Worm (Caenorhabditis elegans) whole organism, L3 larva: Measurements from ENCODE around the gene F10B5.2.

Experiments used
- R02D3.7 ChIP-seq: fragments of 150-350 bp; optimal IDR thresholded peaks from 2 replicates; lab custom pipeline; 2014; ENCODE audit warnings: missing biosample characterization, missing genetic modification characterization
- ZK546.5 ChIP-seq: sonication (generic microtip); optimal IDR thresholded peaks from 2 replicates; lab custom pipeline; 2017; ENCODE audit warnings: missing biosample characterization, missing genetic modification characterization
- aly-2 ChIP-seq: fragments of 150-350 bp; optimal IDR thresholded peaks from 2 replicates; lab custom pipeline; 2014; ENCODE audit warnings: missing biosample characterization, missing genetic modification characterization
- ama-1 ChIP-seq: fragments of 150-350 bp; optimal IDR thresholded peaks from 2 replicates; lab custom pipeline; 2018
- ceh-16 ChIP-seq: sonication (generic microtip); optimal IDR thresholded peaks from 2 replicates; lab custom pipeline; 2017; ENCODE audit warnings: missing biosample characterization, missing genetic modification characterization
- ceh-28 ChIP-seq: fragments of 150-350 bp; optimal IDR thresholded peaks from 2 replicates; lab custom pipeline; 2014; ENCODE audit warnings: missing biosample characterization, missing genetic modification reagents, missing genetic modification characterization
- ceh-82 ChIP-seq: fragments of 150-350 bp; optimal IDR thresholded peaks from 2 replicates; lab custom pipeline; 2014; ENCODE audit warnings: missing biosample characterization, missing genetic modification characterization
- ceh-9 ChIP-seq: sonication (generic microtip); optimal IDR thresholded peaks from 2 replicates; lab custom pipeline; 2018; ENCODE audit warnings: missing biosample characterization, missing genetic modification characterization
- daf-12 ChIP-seq: fragments of 150-350 bp; optimal IDR thresholded peaks from 2 replicates; lab custom pipeline; 2014; ENCODE audit warnings: missing biosample characterization, missing genetic modification reagents, missing genetic modification characterization
- egl-27 ChIP-seq: sonication (generic microtip); optimal IDR thresholded peaks from 4 replicates; lab custom pipeline; 2017; ENCODE audit warnings: missing biosample characterization, missing genetic modification reagents, missing genetic modification characterization
- egl-5 ChIP-seq: fragments of 150-350 bp; optimal IDR thresholded peaks from 2 replicates; lab custom pipeline; 2017; ENCODE audit warnings: missing biosample characterization, missing genetic modification reagents, missing genetic modification characterization, inconsistent platforms
- elt-1 ChIP-seq: fragments of 150-350 bp; optimal IDR thresholded peaks from 2 replicates; lab custom pipeline; 2014; ENCODE audit warnings: missing biosample characterization, missing genetic modification characterization
- elt-2 ChIP-seq: sonication (generic microtip); optimal IDR thresholded peaks from 2 replicates; lab custom pipeline; 2016; ENCODE audit warnings: missing genetic modification reagents, mild to moderate bottlenecking, missing genetic modification characterization, missing compliant biosample characterization
- elt-3 ChIP-seq, 3 experiments: fragments of 150-350 bp in 1 of 3; sonication (generic microtip) in 2 of 3; optimal IDR thresholded peaks; 2 replicates in 2 of 3; 4 replicates in 1 of 3; lab custom pipeline; 2014 to 2017; ENCODE audit warnings: missing biosample characterization in 3 of 3, missing genetic modification characterization in 3 of 3
- eor-1 ChIP-seq, 2 experiments: fragments of 150-350 bp; optimal IDR thresholded peaks; 2 replicates each; lab custom pipeline; 2014 to 2018; ENCODE audit warnings: missing biosample characterization in 2 of 2, missing genetic modification characterization in 2 of 2
- fkh-10 ChIP-seq: sonication (generic microtip); optimal IDR thresholded peaks from 2 replicates; lab custom pipeline; 2017; ENCODE audit warnings: missing biosample characterization, missing genetic modification reagents, missing genetic modification characterization
- fkh-2 ChIP-seq: fragments of 150-350 bp; optimal IDR thresholded peaks from 2 replicates; lab custom pipeline; 2014; ENCODE audit warnings: missing biosample characterization, missing genetic modification reagents, missing genetic modification characterization
- fos-1 ChIP-seq: fragments of 150-350 bp; optimal IDR thresholded peaks from 2 replicates; lab custom pipeline; 2014; ENCODE audit warnings: missing biosample characterization, missing genetic modification characterization
- hmg-11 ChIP-seq: sonication (generic microtip); optimal IDR thresholded peaks from 2 replicates; lab custom pipeline; 2016; ENCODE audit warnings: missing genetic modification characterization, missing compliant biosample characterization
- jun-1 ChIP-seq: fragments of 150-350 bp; optimal IDR thresholded peaks from 2 replicates; lab custom pipeline; 2014; ENCODE audit warnings: missing biosample characterization, missing genetic modification reagents, missing genetic modification characterization
- lin-15B ChIP-seq: fragments of 150-350 bp; optimal IDR thresholded peaks from 2 replicates; lab custom pipeline; 2014; ENCODE audit warnings: missing biosample characterization, missing genetic modification characterization
- lin-39 ChIP-seq: fragments of 150-350 bp; optimal IDR thresholded peaks from 2 replicates; lab custom pipeline; 2018; ENCODE audit warnings: missing biosample characterization, missing genetic modification reagents, missing genetic modification characterization
- lsy-12 ChIP-seq: sonication (generic microtip); optimal IDR thresholded peaks from 2 replicates; lab custom pipeline; 2016; ENCODE audit warnings: mild to moderate bottlenecking, missing genetic modification characterization, missing compliant biosample characterization
- mdl-1 ChIP-seq: fragments of 150-350 bp; optimal IDR thresholded peaks from 2 replicates; lab custom pipeline; 2014; ENCODE audit warnings: missing biosample characterization, missing genetic modification characterization
- mml-1 ChIP-seq: fragments of 150-350 bp; sonication (generic microtip); optimal IDR thresholded peaks from 3 replicates; lab custom pipeline; 2014; ENCODE audit warnings: missing biosample characterization, missing genetic modification characterization
- nfya-1 ChIP-seq: sonication (generic microtip); optimal IDR thresholded peaks from 2 replicates; lab custom pipeline; 2017; ENCODE audit warnings: missing genetic modification characterization, mild to moderate bottlenecking, missing compliant biosample characterization, antibody characterized with exemption, moderate library complexity; ENCODE audit not compliant: insufficient read depth
- nhr-11 ChIP-seq: fragments of 150-350 bp; optimal IDR thresholded peaks from 2 replicates; lab custom pipeline; 2014; ENCODE audit warnings: missing biosample characterization, missing genetic modification characterization
- nhr-12 ChIP-seq: fragments of 150-350 bp; optimal IDR thresholded peaks from 2 replicates; lab custom pipeline; 2014; ENCODE audit warnings: missing biosample characterization, missing genetic modification characterization
- nhr-23 ChIP-seq: fragments of 150-350 bp; optimal IDR thresholded peaks from 2 replicates; lab custom pipeline; 2014; ENCODE audit warnings: missing biosample characterization, missing genetic modification reagents, missing genetic modification characterization
- nhr-237 ChIP-seq: fragments of 150-350 bp; optimal IDR thresholded peaks from 2 replicates; lab custom pipeline; 2014; ENCODE audit warnings: missing biosample characterization, missing genetic modification characterization
- nhr-25 ChIP-seq: sonication (generic microtip); optimal IDR thresholded peaks from 2 replicates; lab custom pipeline; 2017; ENCODE audit warnings: missing biosample characterization, missing genetic modification characterization
- nhr-28 ChIP-seq: fragments of 150-350 bp; optimal IDR thresholded peaks from 2 replicates; lab custom pipeline; 2014; ENCODE audit warnings: missing biosample characterization, missing genetic modification characterization
- nhr-43 ChIP-seq: sonication (generic microtip); optimal IDR thresholded peaks from 2 replicates; lab custom pipeline; 2016; ENCODE audit warnings: mild to moderate bottlenecking, missing genetic modification characterization, missing compliant biosample characterization; ENCODE audit not compliant: poor library complexity, severe bottlenecking
- nhr-67 ChIP-seq: fragments of 150-350 bp; optimal IDR thresholded peaks from 2 replicates; lab custom pipeline; 2014; ENCODE audit warnings: missing biosample characterization, missing genetic modification characterization
- nhr-76 ChIP-seq: fragments of 150-350 bp; sonication (generic microtip); optimal IDR thresholded peaks from 5 replicates; lab custom pipeline; 2014; ENCODE audit warnings: missing biosample characterization, missing genetic modification characterization
- nhr-77 ChIP-seq: fragments of 150-350 bp; optimal IDR thresholded peaks from 2 replicates; lab custom pipeline; 2014; ENCODE audit warnings: missing biosample characterization, missing genetic modification characterization
- pha-4 ChIP-seq: fragments of 150-350 bp; optimal IDR thresholded peaks from 2 replicates; lab custom pipeline; 2014; ENCODE audit warnings: missing biosample characterization, missing genetic modification reagents, missing genetic modification characterization
- pqm-1 ChIP-seq: fragments of 150-350 bp; optimal IDR thresholded peaks from 2 replicates; lab custom pipeline; 2017; ENCODE audit warnings: missing biosample characterization, missing genetic modification characterization, inconsistent platforms
- sea-2 ChIP-seq: fragments of 150-350 bp; sonication (generic microtip); optimal IDR thresholded peaks from 4 replicates; lab custom pipeline; 2014; ENCODE audit warnings: missing biosample characterization, missing genetic modification reagents, missing genetic modification characterization
- skn-1 ChIP-seq: fragments of 150-350 bp; optimal IDR thresholded peaks from 2 replicates; lab custom pipeline; 2014; ENCODE audit warnings: missing biosample characterization, missing genetic modification characterization
- snpc-4 ChIP-seq: fragments of 150-350 bp; optimal IDR thresholded peaks from 2 replicates; lab custom pipeline; 2014; ENCODE audit warnings: missing biosample characterization, missing genetic modification characterization
- tbx-2 ChIP-seq: sonication (generic microtip); optimal IDR thresholded peaks from 2 replicates; lab custom pipeline; 2016; ENCODE audit warnings: mild to moderate bottlenecking, missing genetic modification characterization, missing compliant biosample characterization
- unc-39 ChIP-seq: sonication (generic microtip); optimal IDR thresholded peaks from 4 replicates; lab custom pipeline; 2017; ENCODE audit warnings: missing biosample characterization, missing genetic modification characterization
- unc-62 ChIP-seq: fragments of 150-350 bp; sonication (generic microtip); optimal IDR thresholded peaks from 4 replicates; lab custom pipeline; 2014; ENCODE audit warnings: missing biosample characterization, missing genetic modification reagents, missing genetic modification characterization
- zag-1 ChIP-seq: fragments of 150-350 bp; optimal IDR thresholded peaks from 2 replicates; lab custom pipeline; 2014; ENCODE audit warnings: missing biosample characterization, missing genetic modification characterization
- ztf-11 ChIP-seq: fragments of 150-350 bp; optimal IDR thresholded peaks from 2 replicates; lab custom pipeline; 2014; ENCODE audit warnings: missing biosample characterization, missing genetic modification characterization
- ztf-4 ChIP-seq: fragments of 150-350 bp; optimal IDR thresholded peaks from 2 replicates; lab custom pipeline; 2014; ENCODE audit warnings: missing biosample characterization, missing genetic modification characterization

The F10B5.2 gene

DNA sequence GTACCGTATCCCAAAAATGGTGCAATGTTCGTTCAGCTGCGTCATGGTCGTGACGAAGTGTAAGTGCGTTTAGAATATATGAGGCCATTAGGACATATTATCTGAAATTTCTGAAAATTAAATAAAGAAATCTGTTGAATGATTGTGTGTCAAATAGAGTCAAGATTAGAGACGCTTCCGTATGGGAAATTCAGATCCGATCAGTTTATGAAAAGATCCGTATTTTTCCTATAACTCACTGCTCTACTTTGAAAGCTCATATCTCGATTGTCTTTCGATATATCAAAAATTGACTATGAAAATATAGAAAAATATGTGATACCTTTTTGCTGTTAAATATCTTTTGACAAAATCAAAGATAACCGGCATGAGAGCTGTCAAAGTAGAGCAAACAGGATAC is 35.7 kb downstream of the F10B5.2 start, which contains the start of gene T05C12.4:
Gene T05C12.4 (minus strand): TSS at position 101 of the 400 bp plus-strand sequence.
- TF ChIP-seq nhr-23, result no peak
- TF ChIP-seq ama-1, result no peak
- TF ChIP-seq daf-12, result no peak
- TF ChIP-seq ceh-16 (tag; lab: Kevin White, UChicago), result no peak
- no peak for TF ChIP-seq elt-2 (tag; lab: Kevin White, UChicago)
- no peak for TF ChIP-seq eor-1 (tag; optimal IDR thresholded peaks at IDR 0.05; lab: Kevin White, UChicago)
- TF ChIP-seq fkh-2 (tag; lab: Kevin White, UChicago), result no peak
- TF ChIP-seq nhr-237 (tag; lab: Kevin White, UChicago), result no peak
- TF ChIP-seq nhr-77 (tag; lab: Kevin White, UChicago), result no peak
- no peak for TF ChIP-seq tbx-2 (tag; lab: Kevin White, UChicago)
- no peak for TF ChIP-seq pqm-1 (tag; lab: Kevin White, UChicago)
- no peak for TF ChIP-seq skn-1 (tag; lab: Kevin White, UChicago)
- TF ChIP-seq elt-3 (tag; optimal IDR thresholded peaks at IDR 0.05; lab: Kevin White, UChicago), result no peak
- no peak for TF ChIP-seq ztf-4 (tag; lab: Kevin White, UChicago)

DNA sequence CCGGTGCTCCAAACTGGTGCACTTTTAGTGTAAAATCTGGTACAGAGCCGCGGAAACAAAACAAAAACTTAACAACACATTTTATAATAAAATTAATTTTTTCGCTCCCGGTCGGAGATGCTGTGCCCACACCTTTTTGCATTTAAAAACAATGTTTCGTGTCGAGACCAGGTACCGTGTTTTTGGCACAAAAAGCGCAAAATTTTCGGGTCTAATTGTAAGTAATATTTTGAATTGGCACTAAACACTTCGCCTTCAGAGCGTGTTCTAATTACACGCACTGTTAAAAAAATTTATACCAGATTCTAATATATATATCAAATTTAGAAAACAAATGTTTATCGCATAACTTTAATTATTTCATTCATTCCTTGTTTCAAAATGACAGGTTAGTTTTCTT is 36.9 kb downstream of the F10B5.2 start, which contains the start of gene dylt-3:
Gene dylt-3 (plus strand): TSS at position 301 of the 400 bp plus-strand sequence.
- TF ChIP-seq pha-4 (tag; lab: Kevin White, UChicago), result no peak

ce11 chrII:8185016-8185493 is 40.5 kb downstream of the F10B5.2 start, which contains the start of the genes mig-5 and cct-1:
TSS of gene mig-5 (minus strand) at chrII:8185023.
TSS of gene cct-1 (plus strand) at chrII:8185443.
- TF ChIP-seq ztf-11 (tag; lab: Kevin White, UChicago) (no peak), nhr-25 (tag; lab: Kevin White, UChicago) (peak; percentile 94), nhr-77 (tag; lab: Kevin White, UChicago) (peak; percentile 93), ceh-16 (tag; lab: Kevin White, UChicago) (peak; percentile 48), skn-1 (tag; lab: Kevin White, UChicago) (peak; percentile 96), zag-1 (tag; lab: Kevin White, UChicago) (peak; percentile 81), ceh-9 (tag; lab: Kevin White, UChicago) (no peak), elt-3 (tag; optimal IDR thresholded peaks at IDR 0.05; lab: Kevin White, UChicago) (peak in 2 of 3 experiments; percentile 20 to 79), mml-1 (tag; lab: Kevin White, UChicago) (no peak), ztf-4 (tag; lab: Kevin White, UChicago) (no peak), fkh-10 (GFP tag; lab: Kevin White, UChicago) (peak; percentile 91), elt-1 (tag; lab: Kevin White, UChicago) (peak; percentile 86), ceh-28 (tag; lab: Kevin White, UChicago) (peak; percentile 94), ceh-82 (tag; lab: Kevin White, UChicago) (peak; percentile 96), nhr-43 (tag; lab: Kevin White, UChicago) (peak; percentile 98), nfya-1 (tag; lab: Kevin White, UChicago) (peak; percentile 99), daf-12 (peak; percentile 30), fos-1 (tag; lab: Kevin White, UChicago) (peak; percentile 20), lin-39 (peak; percentile 96), nhr-67 (no peak), fkh-2 (tag; lab: Kevin White, UChicago) (no peak), nhr-28 (tag; lab: Kevin White, UChicago) (peak; percentile 62), ZK546.5 (tag; lab: Kevin White, UChicago) (peak; percentile 52), egl-5 (tag; lab: Kevin White, UChicago) (peak; percentile 98), mdl-1 (peak; percentile 62), sea-2 (GFP tag; lab: Kevin White, UChicago) (no peak), jun-1 (tag; lab: Kevin White, UChicago) (peak; percentile 95), nhr-76 (tag; lab: Kevin White, UChicago) (peak; percentile 35), R02D3.7 (tag; lab: Kevin White, UChicago) (peak; percentile 95), nhr-23 (peak; percentile 99), ama-1 (peak; percentile 77), pha-4 (tag; lab: Kevin White, UChicago) (peak; percentile 99), nhr-11 (tag; lab: Kevin White, UChicago) (peak; percentile 92), hmg-11 (tag; lab: Kevin White, UChicago) (peak; percentile 96), lsy-12 (tag; lab: Kevin White, UChicago) (peak; percentile 96), unc-62 (GFP tag; lab: Kevin White, UChicago) (peak; percentile 86), eor-1 (tag; optimal IDR thresholded peaks at IDR 0.05; lab: Kevin White, UChicago) (no peak), unc-39 (tag; lab: Kevin White, UChicago) (no peak), tbx-2 (tag; lab: Kevin White, UChicago) (peak; percentile 91), nhr-12 (tag; lab: Kevin White, UChicago) (no peak), pqm-1 (tag; lab: Kevin White, UChicago) (peak; percentile 92), snpc-4 (tag; lab: Kevin White, UChicago) (peak; percentile 86), aly-2 (tag; lab: Kevin White, UChicago) (peak; percentile 91), lin-15B (tag; lab: Kevin White, UChicago) (peak; percentile 99), nhr-237 (tag; lab: Kevin White, UChicago) (no peak), egl-27 (tag; lab: Kevin White, UChicago) (peak; percentile 29), elt-2 (tag; lab: Kevin White, UChicago) (peak; percentile 80)
